Worm (Caenorhabditis elegans) whole organism, early embryonic: Measurements from ENCODE around the gene npr-26.

Experiments
- B0310.2 ChIP-seq: sonication (generic microtip); optimal IDR thresholded peaks from 2 replicates; lab custom pipeline; 2016; ENCODE audit warnings: mild to moderate bottlenecking, missing genetic modification characterization, missing compliant biosample characterization
- ama-1 ChIP-seq: fragments of 150-350 bp; optimal IDR thresholded peaks from 2 replicates; lab custom pipeline; 2014
- ceh-36 ChIP-seq: sonication (generic microtip); optimal IDR thresholded peaks from 2 replicates; lab custom pipeline; 2016; ENCODE audit warnings: missing genetic modification characterization, inconsistent platforms, missing compliant biosample characterization
- flt-1 ChIP-seq: fragments of 200-800 bp; sonication (Bioruptor generic); IDR thresholded peaks from 2 replicates; pipeline ENCODE4 v1.3.6; 2022; ENCODE audit warnings: missing genetic modification characterization, missing compliant biosample characterization
- pes-1 ChIP-seq: fragments of 200-800 bp; sonication (Bioruptor generic); IDR thresholded peaks from 2 replicates; pipeline ENCODE4 v1.3.6; 2022; ENCODE audit warnings: missing genetic modification reagents, missing genetic modification characterization, missing compliant biosample characterization
- scrt-1 ChIP-seq: fragments of 200-800 bp; sonication (Bioruptor generic); IDR thresholded peaks from 2 replicates; pipeline ENCODE4 v1.3.6; 2022; ENCODE audit warnings: missing genetic modification characterization, missing compliant biosample characterization
- sea-1 ChIP-seq: fragments of 200-800 bp; sonication (Bioruptor generic); conservative IDR thresholded peaks from 2 replicates; pipeline ENCODE4 v1.3.6; 2022; ENCODE audit warnings: missing genetic modification characterization, missing compliant biosample characterization
- tbx-11 ChIP-seq: fragments of 200-800 bp; sonication (Bioruptor generic); IDR thresholded peaks from 2 replicates; pipeline ENCODE4 v1.3.6; 2022; ENCODE audit warnings: missing genetic modification characterization, missing compliant biosample characterization
- tbx-37 ChIP-seq: fragments of 200-800 bp; sonication (Bioruptor generic); conservative IDR thresholded peaks from 2 replicates; pipeline ENCODE4 v1.3.6; 2022; ENCODE audit warnings: missing genetic modification reagents, missing genetic modification characterization, missing compliant biosample characterization
- tra-4 ChIP-seq: sonication (generic microtip); optimal IDR thresholded peaks from 2 replicates; lab custom pipeline; 2017; ENCODE audit warnings: missing genetic modification characterization, missing compliant biosample characterization

DNA sequence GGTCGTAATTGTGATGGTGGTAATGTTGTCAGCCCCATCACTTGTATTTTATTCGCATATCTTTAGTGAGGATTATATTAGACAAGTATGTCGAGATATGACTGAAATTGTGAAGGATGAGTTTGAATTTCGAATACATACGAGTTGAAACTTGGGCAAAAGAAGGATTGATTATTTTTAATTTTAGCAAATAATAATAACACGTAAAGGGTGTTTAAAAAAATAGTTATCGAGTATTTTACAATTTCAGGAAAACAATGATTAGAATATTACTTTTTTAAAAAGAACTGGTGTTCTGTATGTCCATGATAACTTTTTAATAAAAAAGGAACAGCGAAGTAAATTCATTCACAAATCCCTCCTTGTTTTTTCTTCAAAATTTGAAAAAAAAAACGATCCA is 32.8 kb upstream of the npr-26 start, which contains the start of gene F11E6.8:
- TF ChIP-seq pes-1 (GFP tag; lab: Robert Waterston, UW), result no peak
- no peak for TF ChIP-seq B0310.2 (tag; lab: Kevin White, UChicago)
- no peak for TF ChIP-seq sea-1 (GFP tag; lab: Robert Waterston, UW)
- TF ChIP-seq ama-1 (lab: Kevin White, UChicago), result no peak
- TF ChIP-seq flt-1 (GFP tag; lab: Robert Waterston, UW), result no peak
- no peak for TF ChIP-seq tra-4
- TF ChIP-seq ceh-36 (tag; lab: Kevin White, UChicago), result no peak
- no peak for TF ChIP-seq tbx-37 (GFP tag; lab: Robert Waterston, UW)
- TF ChIP-seq scrt-1 (GFP tag; lab: Robert Waterston, UW), result no peak
- no peak for TF ChIP-seq tbx-11
